Worm (Caenorhabditis elegans) whole organism, L1 larva: ENCODE results near the gene srpa-68.
A peak's percentile ranks its signal among the peaks of the same experiment; 100 is the strongest.

Source experiments
- C16A3.4 ChIP-seq: fragments of 150-350 bp; optimal IDR thresholded peaks from 2 replicates; lab custom pipeline; 2014; ENCODE audit warnings: missing biosample characterization, missing genetic modification characterization
- F16B12.6 ChIP-seq: fragments of 150-350 bp; optimal IDR thresholded peaks from 2 replicates; lab custom pipeline; 2014; ENCODE audit warnings: missing biosample characterization, missing genetic modification characterization
- Y116A8C.19 ChIP-seq: sonication (generic microtip); optimal IDR thresholded peaks from 2 replicates; lab custom pipeline; 2016; ENCODE audit warnings: missing compliant biosample characterization, missing genetic modification characterization, borderline replicate concordance
- blmp-1 ChIP-seq: fragments of 150-350 bp; optimal IDR thresholded peaks from 2 replicates; lab custom pipeline; 2014; ENCODE audit warnings: missing biosample characterization, missing genetic modification characterization
- ceh-8 ChIP-seq: fragments of 200-800 bp; sonication (Bioruptor generic); optimal IDR thresholded peaks from 2 replicates; lab custom pipeline; 2018; ENCODE audit warnings: mild to moderate bottlenecking, missing genetic modification characterization, moderate library complexity, missing compliant biosample characterization
- ceh-82 ChIP-seq, 3 experiments: fragments of 150-350 bp in 1 of 3; sonication (generic microtip) in 2 of 3; optimal IDR thresholded peaks; 2 replicates each; lab custom pipeline; 2014 to 2017; ENCODE audit warnings: missing biosample characterization in 3 of 3, missing genetic modification characterization in 3 of 3
- ceh-88 ChIP-seq: fragments of 200-800 bp; sonication (Bioruptor generic); IDR thresholded peaks from 2 replicates; pipeline ENCODE4 v1.3.6; 2022; ENCODE audit warnings: missing genetic modification characterization, missing compliant biosample characterization
- ces-1 ChIP-seq: fragments of 150-350 bp; optimal IDR thresholded peaks from 2 replicates; lab custom pipeline; 2014; ENCODE audit warnings: missing biosample characterization, missing genetic modification reagents, missing genetic modification characterization
- dpl-1 ChIP-seq, 3 experiments: fragments of 150-350 bp in 2 of 3; sonication (generic microtip) in 1 of 3; optimal IDR thresholded peaks; 2 replicates each; lab custom pipeline; 2014 to 2017; ENCODE audit warnings: missing biosample characterization in 3 of 3, missing genetic modification characterization in 3 of 3, missing genetic modification reagents in 3 of 3
- dsc-1 ChIP-seq: sonication (generic microtip); optimal IDR thresholded peaks from 2 replicates; lab custom pipeline; 2016; ENCODE audit warnings: mild to moderate bottlenecking, missing genetic modification characterization, missing compliant biosample characterization
- efl-1 ChIP-seq, 4 experiments: fragments of 150-350 bp; optimal IDR thresholded peaks in 3 of 4; peaks in 1 of 4; 1 replicate in 1 of 4; 2 replicates in 3 of 4; lab custom pipeline; 2014; ENCODE audit warnings: missing biosample characterization in 2 of 4, missing genetic modification characterization in 2 of 4, missing genetic modification reagents in 2 of 4
- egl-13 ChIP-seq: sonication (generic microtip); optimal IDR thresholded peaks from 2 replicates; lab custom pipeline; 2016; ENCODE audit warnings: missing genotype, missing genetic modification reagents, missing genetic modification characterization, missing compliant biosample characterization
- egl-27 ChIP-seq, 2 experiments: fragments of 150-350 bp in 1 of 2; sonication (generic microtip); optimal IDR thresholded peaks; 3 replicates each; lab custom pipeline; 2017 to 2018; ENCODE audit warnings: missing biosample characterization in 2 of 2, missing genetic modification characterization in 2 of 2, missing genetic modification reagents in 2 of 2
- fkh-10 ChIP-seq: sonication (generic microtip); optimal IDR thresholded peaks from 2 replicates; lab custom pipeline; 2017; ENCODE audit warnings: missing biosample characterization, missing genetic modification reagents, missing genetic modification characterization
- fkh-4 ChIP-seq: sonication (generic microtip); optimal IDR thresholded peaks from 2 replicates; lab custom pipeline; 2016; ENCODE audit warnings: missing compliant biosample characterization, missing genetic modification characterization, borderline replicate concordance
- fos-1 ChIP-seq: fragments of 150-350 bp; optimal IDR thresholded peaks from 2 replicates; lab custom pipeline; 2014; ENCODE audit warnings: missing biosample characterization, missing genetic modification characterization
- grh-1 ChIP-seq: fragments of 200-800 bp; sonication (Bioruptor generic); IDR thresholded peaks from 2 replicates; pipeline ENCODE4 v1.3.6; 2022; ENCODE audit warnings: missing genetic modification reagents, missing genetic modification characterization, missing compliant biosample characterization
- lin-14 ChIP-seq: fragments of 200-800 bp; sonication (Bioruptor generic); optimal IDR thresholded peaks from 2 replicates; lab custom pipeline; 2018; ENCODE audit warnings: mild to moderate bottlenecking, missing genetic modification characterization, moderate library complexity, missing compliant biosample characterization
- lin-35 ChIP-seq, 2 experiments: fragments of 150-350 bp; optimal IDR thresholded peaks; 2 replicates each; lab custom pipeline; 2014; ENCODE audit warnings: missing biosample characterization in 2 of 2, missing genetic modification characterization in 2 of 2, missing genetic modification reagents in 2 of 2
- lir-3 ChIP-seq: sonication (generic microtip); optimal IDR thresholded peaks from 2 replicates; lab custom pipeline; 2016; ENCODE audit warnings: mild to moderate bottlenecking, missing genetic modification characterization, moderate library complexity, missing compliant biosample characterization; ENCODE audit not compliant: poor library complexity
- lsy-2 ChIP-seq, 2 experiments: fragments of 150-350 bp; optimal IDR thresholded peaks; 2 replicates each; lab custom pipeline; 2014; ENCODE audit warnings: missing biosample characterization in 2 of 2, missing genetic modification characterization in 2 of 2
- mdl-1 ChIP-seq, 2 experiments: fragments of 150-350 bp; optimal IDR thresholded peaks; 2 replicates each; lab custom pipeline; 2014 to 2017; ENCODE audit warnings: missing biosample characterization in 2 of 2, missing genetic modification characterization in 2 of 2, inconsistent platforms in 1 of 2
- mef-2 ChIP-seq: fragments of 150-350 bp; optimal IDR thresholded peaks from 2 replicates; lab custom pipeline; 2014; ENCODE audit warnings: missing biosample characterization, missing genetic modification characterization
- mep-1 ChIP-seq: fragments of 150-350 bp; optimal IDR thresholded peaks from 2 replicates; lab custom pipeline; 2014; ENCODE audit warnings: missing biosample characterization, missing genetic modification characterization
- nhr-12 ChIP-seq: sonication (generic microtip); optimal IDR thresholded peaks from 2 replicates; lab custom pipeline; 2017; ENCODE audit warnings: missing biosample characterization, missing genetic modification characterization
- nhr-19 ChIP-seq: fragments of 200-800 bp; sonication (Bioruptor generic); conservative IDR thresholded peaks from 2 replicates; pipeline ENCODE4 v1.3.6; 2022; ENCODE audit warnings: missing genetic modification characterization, missing compliant biosample characterization
- nhr-20 ChIP-seq: sonication (generic microtip); optimal IDR thresholded peaks from 2 replicates; lab custom pipeline; 2016; ENCODE audit warnings: mild to moderate bottlenecking, missing genetic modification characterization, missing compliant biosample characterization
- nhr-237 ChIP-seq: fragments of 150-350 bp; optimal IDR thresholded peaks from 2 replicates; lab custom pipeline; 2014; ENCODE audit warnings: missing biosample characterization, missing genetic modification characterization
- nhr-28 ChIP-seq: fragments of 150-350 bp; optimal IDR thresholded peaks from 2 replicates; lab custom pipeline; 2014; ENCODE audit warnings: missing biosample characterization, missing genetic modification characterization
- nhr-47 ChIP-seq: sonication (generic microtip); optimal IDR thresholded peaks from 2 replicates; lab custom pipeline; 2016; ENCODE audit warnings: mild to moderate bottlenecking, missing genetic modification characterization, moderate library complexity, missing compliant biosample characterization
- nhr-71 ChIP-seq: sonication (generic microtip); optimal IDR thresholded peaks from 2 replicates; lab custom pipeline; 2016; ENCODE audit warnings: mild to moderate bottlenecking, missing genetic modification characterization, moderate library complexity, missing compliant biosample characterization
- nhr-76 ChIP-seq: sonication (generic microtip); optimal IDR thresholded peaks from 2 replicates; lab custom pipeline; 2017; ENCODE audit warnings: missing biosample characterization, missing genetic modification characterization
- nhr-77 ChIP-seq: fragments of 150-350 bp; optimal IDR thresholded peaks from 2 replicates; lab custom pipeline; 2014; ENCODE audit warnings: missing biosample characterization, missing genetic modification characterization
- nhr-84 ChIP-seq: sonication (generic microtip); optimal IDR thresholded peaks from 2 replicates; lab custom pipeline; 2017; ENCODE audit warnings: missing biosample characterization, missing genetic modification characterization
- nhr-90 ChIP-seq: sonication (generic microtip); optimal IDR thresholded peaks from 2 replicates; lab custom pipeline; 2016; ENCODE audit warnings: mild to moderate bottlenecking, missing genetic modification characterization, missing compliant biosample characterization; ENCODE audit not compliant: poor library complexity
- skn-1 ChIP-seq: fragments of 150-350 bp; optimal IDR thresholded peaks from 2 replicates; lab custom pipeline; 2014; ENCODE audit warnings: missing biosample characterization, missing genetic modification characterization
- snu-23 ChIP-seq: sonication (generic microtip); optimal IDR thresholded peaks from 2 replicates; lab custom pipeline; 2016; ENCODE audit warnings: missing genetic modification characterization, missing compliant biosample characterization
- sptf-1 ChIP-seq: fragments of 150-350 bp; optimal IDR thresholded peaks from 2 replicates; lab custom pipeline; 2014; ENCODE audit warnings: missing biosample characterization, missing genetic modification characterization
- sup-37 ChIP-seq: fragments of 200-800 bp; sonication (Bioruptor generic); optimal IDR thresholded peaks from 2 replicates; lab custom pipeline; 2018; ENCODE audit warnings: mild to moderate bottlenecking, missing genetic modification characterization, missing compliant biosample characterization
- tbx-2 ChIP-seq: sonication (generic microtip); optimal IDR thresholded peaks from 2 replicates; lab custom pipeline; 2016; ENCODE audit warnings: missing genetic modification characterization, missing compliant biosample characterization
- unc-62 ChIP-seq: fragments of 150-350 bp; optimal IDR thresholded peaks from 2 replicates; lab custom pipeline; 2014; ENCODE audit warnings: missing biosample characterization, missing genetic modification reagents, missing genetic modification characterization
- unc-86 ChIP-seq: sonication (generic microtip); optimal IDR thresholded peaks from 2 replicates; lab custom pipeline; 2016; ENCODE audit warnings: missing genetic modification characterization, missing compliant biosample characterization
- unc-98 ChIP-seq: fragments of 200-800 bp; sonication (Bioruptor generic); IDR thresholded peaks from 2 replicates; pipeline ENCODE4 v1.3.6; 2022; ENCODE audit warnings: missing genetic modification characterization, missing compliant biosample characterization
- zag-1 ChIP-seq: fragments of 150-350 bp; optimal IDR thresholded peaks from 2 replicates; lab custom pipeline; 2014; ENCODE audit warnings: missing biosample characterization, missing genetic modification characterization
- zip-4 ChIP-seq: fragments of 200-800 bp; sonication (Bioruptor generic); optimal IDR thresholded peaks from 2 replicates; lab custom pipeline; 2018; ENCODE audit warnings: mild to moderate bottlenecking, missing genetic modification characterization, moderate library complexity, missing compliant biosample characterization

The srpa-68 gene

DNA sequence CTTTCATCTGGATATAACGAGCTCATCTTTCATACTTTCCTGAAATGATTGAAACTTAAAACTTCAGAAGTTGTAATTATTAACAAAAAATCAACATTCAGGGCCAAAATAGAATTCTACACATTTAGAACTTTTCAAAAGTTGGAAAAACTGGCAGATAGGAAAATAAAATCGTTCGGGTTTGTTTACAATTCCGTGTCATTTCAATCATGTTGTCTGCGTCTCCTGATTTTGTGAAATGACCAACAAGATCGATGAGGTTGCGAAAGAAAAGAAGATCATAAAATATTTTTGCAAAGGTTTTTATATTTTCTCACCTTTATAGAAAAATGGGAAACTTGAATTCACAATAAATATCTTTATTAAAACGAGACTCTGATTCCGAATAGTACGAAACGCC, 2.9 kb downstream of the srpa-68 start, which contains the start of gene rskd-1:
Gene rskd-1, minus strand, starts transcription at position 39 of the 400 bp plus-strand sequence.
- TF ChIP-seq nhr-47 (no peak), C16A3.4 (tag; lab: Kevin White, UChicago) (peak; percentile 39), lsy-2 (tag; optimal IDR thresholded peaks at IDR 0.05; lab: Kevin White, UChicago) (peak in 1 of 2 experiments; percentile 35), dpl-1 (GFP tag; optimal IDR thresholded peaks at IDR 0.05; lab: Kevin White, UChicago) (peak in 2 of 3 experiments; percentile 13 to 28), lin-35 (GFP tag; optimal IDR thresholded peaks at IDR 0.05; lab: Kevin White, UChicago) (peak in 1 of 2 experiments; percentile 14), grh-1 (GFP tag; lab: Robert Waterston, UW) (no peak), snu-23 (peak; percentile 29), blmp-1 (tag; lab: Kevin White, UChicago) (peak; percentile 36), skn-1 (peak; percentile 6), mep-1 (tag; lab: Kevin White, UChicago) (peak; percentile 47), lin-14 (peak; percentile 53), zag-1 (no peak), efl-1 (optimal IDR thresholded peaks at IDR 0.05; lab: Kevin White, UChicago) (peak in 1 of 2 experiments; percentile 31), efl-1 (GFP tag; optimal IDR thresholded peaks at IDR 0.05 in 1 of 2; lab: Kevin White, UChicago) (peak; percentile 24 to 76), nhr-71 (peak; percentile 6)

ce11 chrV:12287667-12288066, 3.8 kb downstream of the srpa-68 start:
- TF ChIP-seq nhr-84, result no peak
- TF ChIP-seq mdl-1 (tag; optimal IDR thresholded peaks at IDR 0.05; lab: Kevin White, UChicago), result no peak
- TF ChIP-seq fos-1, result no peak
- no peak for TF ChIP-seq zip-4
- TF ChIP-seq ceh-88 (GFP tag; lab: Robert Waterston, UW), result no peak
- TF ChIP-seq C16A3.4 (tag; lab: Kevin White, UChicago), result no peak
- TF ChIP-seq efl-1 (optimal IDR thresholded peaks at IDR 0.05; lab: Kevin White, UChicago), result no peak
- peak in 1 of 2 experiments; percentile 22 for TF ChIP-seq efl-1 (GFP tag; optimal IDR thresholded peaks at IDR 0.05 in 1 of 2; lab: Kevin White, UChicago)
- no peak for TF ChIP-seq nhr-19 (GFP tag; lab: Robert Waterston, UW)
- no peak for TF ChIP-seq ces-1 (GFP tag; lab: Kevin White, UChicago)
- TF ChIP-seq mef-2 (tag; lab: Kevin White, UChicago), result no peak
- no peak for TF ChIP-seq ceh-8 (GFP tag; lab: Kevin White, UChicago)
- peak in 1 of 3 experiments; percentile 13 for TF ChIP-seq ceh-82 (tag; optimal IDR thresholded peaks at IDR 0.05; lab: Kevin White, UChicago)
- no peak for TF ChIP-seq dpl-1 (GFP tag; optimal IDR thresholded peaks at IDR 0.05; lab: Kevin White, UChicago)
- TF ChIP-seq lin-35 (GFP tag; optimal IDR thresholded peaks at IDR 0.05; lab: Kevin White, UChicago), result peak in 1 of 2 experiments; percentile 2
- no peak for TF ChIP-seq nhr-77 (tag; lab: Kevin White, UChicago)
- TF ChIP-seq unc-86 (tag; lab: Kevin White, UChicago), result no peak
- TF ChIP-seq lsy-2 (tag; optimal IDR thresholded peaks at IDR 0.05; lab: Kevin White, UChicago), result peak in 1 of 2 experiments; percentile 34
- no peak for TF ChIP-seq lir-3 (tag; lab: Kevin White, UChicago)
- TF ChIP-seq skn-1, result no peak
- TF ChIP-seq tbx-2, result no peak
- TF ChIP-seq nhr-12 (tag; lab: Kevin White, UChicago), result no peak
- no peak for TF ChIP-seq nhr-237 (tag; lab: Kevin White, UChicago)
- TF ChIP-seq nhr-20, result no peak
- no peak for TF ChIP-seq nhr-28 (tag; lab: Kevin White, UChicago)
- TF ChIP-seq nhr-76, result no peak
- no peak for TF ChIP-seq sptf-1 (tag; lab: Kevin White, UChicago)
- peak; percentile 67 for TF ChIP-seq lin-14
- no peak for TF ChIP-seq nhr-90
- TF ChIP-seq sup-37 (GFP tag; lab: Kevin White, UChicago), result no peak

- TF ChIP-seq nhr-19 (GFP tag; lab: Robert Waterston, UW), result no peak
- TF ChIP-seq fkh-10 (GFP tag; lab: Kevin White, UChicago), result no peak
- TF ChIP-seq F16B12.6 (tag; lab: Kevin White, UChicago), result no peak
- TF ChIP-seq unc-62, result no peak
- no peak for TF ChIP-seq C16A3.4 (tag; lab: Kevin White, UChicago)
- TF ChIP-seq unc-98 (GFP tag; lab: Robert Waterston, UW), result no peak
- TF ChIP-seq fkh-4 (tag; lab: Kevin White, UChicago), result no peak
- no peak for TF ChIP-seq Y116A8C.19
- TF ChIP-seq dsc-1, result no peak
- no peak for TF ChIP-seq egl-27 (tag; optimal IDR thresholded peaks at IDR 0.05; lab: Kevin White, UChicago)
- TF ChIP-seq skn-1, result no peak
- TF ChIP-seq efl-1 (optimal IDR thresholded peaks at IDR 0.05; lab: Kevin White, UChicago), result no peak
- no peak for TF ChIP-seq efl-1 (GFP tag; optimal IDR thresholded peaks at IDR 0.05 in 1 of 2; lab: Kevin White, UChicago)
- TF ChIP-seq nhr-20, result no peak
- TF ChIP-seq egl-13 (tag; lab: Kevin White, UChicago), result no peak
- no peak for TF ChIP-seq nhr-71
Observed at ce11 chrV:12283187-12283586, 8.3 kb downstream of the srpa-68 start, which contains the start of gene F55C5.10. Gene F55C5.10, plus strand, starts transcription at chrV:12283487.
